Fruit fly (Drosophila melanogaster) whole organism, prepupa: Measurements from ENCODE around the gene CG8001.

Source experiments
- Blimp-1 ChIP-seq: fragments of 200-800 bp; sonication (Bioruptor generic); optimal IDR thresholded peaks from 3 replicates; lab custom pipeline; 2017; ENCODE audit warnings: missing biosample characterization, missing genetic modification characterization, mild to moderate bottlenecking, moderate library complexity, missing genetic modification reagents
- CG10631 ChIP-seq: fragments of 200-800 bp; sonication (Bioruptor generic); optimal IDR thresholded peaks from 2 replicates; lab custom pipeline; 2016; ENCODE audit warnings: missing biosample characterization, missing genetic modification characterization
- CG10669 ChIP-seq: fragments of 200-800 bp; sonication (Bioruptor generic); optimal IDR thresholded peaks from 3 replicates; lab custom pipeline; 2018; ENCODE audit warnings: missing biosample characterization, mild to moderate bottlenecking, missing genetic modification characterization, moderate library complexity
- CG11294 ChIP-seq: fragments of 200-800 bp; sonication (Bioruptor generic); IDR thresholded peaks from 2 replicates; pipeline ENCODE4 v1.3.6; 2022; ENCODE audit warnings: missing biosample characterization, missing genetic modification characterization
- CG11902 ChIP-seq: fragments of 200-800 bp; sonication (Bioruptor generic); optimal IDR thresholded peaks from 3 replicates; lab custom pipeline; 2016; ENCODE audit warnings: missing biosample characterization, missing genetic modification characterization
- CG1621 ChIP-seq: fragments of 200-800 bp; sonication (Bioruptor generic); optimal IDR thresholded peaks from 3 replicates; lab custom pipeline; 2018; ENCODE audit warnings: missing biosample characterization, mild to moderate bottlenecking, missing genetic modification characterization
- CG16779 ChIP-seq: fragments of 200-800 bp; sonication (Bioruptor generic); optimal IDR thresholded peaks from 3 replicates; lab custom pipeline; 2017; ENCODE audit warnings: missing biosample characterization, mild to moderate bottlenecking, missing genetic modification characterization
- CG31627 ChIP-seq: fragments of 200-800 bp; sonication (Bioruptor generic); optimal IDR thresholded peaks from 3 replicates; lab custom pipeline; 2016; ENCODE audit warnings: missing biosample characterization, missing genetic modification characterization
- CG32006 ChIP-seq: fragments of 200-800 bp; sonication (Bioruptor generic); optimal IDR thresholded peaks from 3 replicates; lab custom pipeline; 2017; ENCODE audit warnings: missing biosample characterization, mild to moderate bottlenecking, missing genetic modification characterization
- CG34406 ChIP-seq: fragments of 200-800 bp; sonication (Bioruptor generic); optimal IDR thresholded peaks from 3 replicates; lab custom pipeline; 2016; ENCODE audit warnings: missing biosample characterization, missing genetic modification characterization
- CG4318 ChIP-seq: fragments of 200-800 bp; sonication (Bioruptor generic); optimal IDR thresholded peaks from 3 replicates; lab custom pipeline; 2017; ENCODE audit warnings: missing biosample characterization, mild to moderate bottlenecking, missing genetic modification characterization
- CG6163 ChIP-seq: fragments of 200-800 bp; sonication (Bioruptor generic); IDR thresholded peaks from 3 replicates; pipeline ENCODE4 v1.3.6; 2022; ENCODE audit warnings: missing biosample characterization, missing genetic modification characterization
- CG6276 ChIP-seq: fragments of 200-800 bp; sonication (Bioruptor generic); optimal IDR thresholded peaks from 2 replicates; lab custom pipeline; 2017; ENCODE audit warnings: missing biosample characterization, mild to moderate bottlenecking, missing genetic modification characterization
- CG6808 ChIP-seq: fragments of 200-800 bp; sonication (Bioruptor generic); optimal IDR thresholded peaks from 3 replicates; lab custom pipeline; 2017; ENCODE audit warnings: missing biosample characterization, missing genetic modification characterization, mild to moderate bottlenecking, moderate library complexity, missing genetic modification reagents
- CG6854 ChIP-seq: fragments of 200-800 bp; sonication (Bioruptor generic); optimal IDR thresholded peaks from 2 replicates; lab custom pipeline; 2017; ENCODE audit warnings: missing biosample characterization, mild to moderate bottlenecking, missing genetic modification characterization
- CG7368 ChIP-seq: fragments of 200-800 bp; sonication (Bioruptor generic); optimal IDR thresholded peaks from 3 replicates; lab custom pipeline; 2016; ENCODE audit warnings: missing biosample characterization, missing genetic modification characterization
- CG8119 ChIP-seq: fragments of 200-800 bp; sonication (Bioruptor generic); IDR thresholded peaks from 3 replicates; pipeline ENCODE4 v1.3.6; 2022; ENCODE audit warnings: missing biosample characterization, missing genetic modification characterization
- CG8319 ChIP-seq: fragments of 200-800 bp; sonication (Bioruptor generic); optimal IDR thresholded peaks from 3 replicates; lab custom pipeline; 2016; ENCODE audit warnings: missing biosample characterization, missing genetic modification characterization
- CG8632 ChIP-seq: fragments of 200-800 bp; sonication (Bioruptor generic); optimal IDR thresholded peaks from 3 replicates; lab custom pipeline; 2016; ENCODE audit warnings: missing biosample characterization, missing genetic modification characterization
- CG9139 ChIP-seq: fragments of 200-800 bp; sonication (Bioruptor generic); optimal IDR thresholded peaks from 3 replicates; lab custom pipeline; 2017; ENCODE audit warnings: missing biosample characterization, mild to moderate bottlenecking, missing genetic modification characterization
- Eip75B ChIP-seq: fragments of 200-800 bp; sonication (Bioruptor generic); optimal IDR thresholded peaks from 3 replicates; lab custom pipeline; 2016; ENCODE audit warnings: missing biosample characterization, missing genetic modification characterization
- Eip78C ChIP-seq: fragments of 200-800 bp; sonication (Bioruptor generic); peaks from one replicate; lab custom pipeline; 2016; ENCODE audit warnings: missing biosample characterization, missing genetic modification characterization
- Eip93F ChIP-seq: fragments of 200-800 bp; sonication (Bioruptor generic); optimal IDR thresholded peaks from 2 replicates; lab custom pipeline; 2016; ENCODE audit warnings: missing biosample characterization, mild to moderate bottlenecking, missing genetic modification characterization
- Ets21C ChIP-seq: fragments of 200-800 bp; sonication (Bioruptor generic); optimal IDR thresholded peaks from 3 replicates; lab custom pipeline; 2016; ENCODE audit warnings: missing biosample characterization, missing genetic modification characterization
- Ets96B ChIP-seq: fragments of 200-800 bp; optimal IDR thresholded peaks from 2 replicates; lab custom pipeline; 2019; ENCODE audit warnings: missing biosample characterization, mild to moderate bottlenecking, missing genetic modification characterization, moderate library complexity
- Gug ChIP-seq: fragments of 200-800 bp; sonication (Bioruptor generic); IDR thresholded peaks from 2 replicates; pipeline ENCODE4 v1.3.6; 2022; ENCODE audit warnings: missing biosample characterization, missing genetic modification characterization
- Hr38 ChIP-seq: sonication (Bioruptor generic); optimal IDR thresholded peaks from 2 replicates; lab custom pipeline; 2016; ENCODE audit warnings: missing biosample characterization, missing genetic modification characterization
- Hr4 ChIP-seq: fragments of 200-800 bp; sonication (Bioruptor generic); optimal IDR thresholded peaks from 3 replicates; lab custom pipeline; 2016; ENCODE audit warnings: missing biosample characterization, missing genetic modification characterization
- Lpt ChIP-seq: fragments of 200-800 bp; sonication (Bioruptor generic); optimal IDR thresholded peaks from 3 replicates; lab custom pipeline; 2016; ENCODE audit warnings: missing biosample characterization, missing genetic modification characterization
- Met ChIP-seq: fragments of 200-800 bp; sonication (Bioruptor generic); optimal IDR thresholded peaks from 3 replicates; lab custom pipeline; 2016; ENCODE audit warnings: missing biosample characterization, missing genetic modification characterization
- Sox102F ChIP-seq: fragments of 200-800 bp; sonication (Bioruptor generic); optimal IDR thresholded peaks from 2 replicates; lab custom pipeline; 2016; ENCODE audit warnings: missing biosample characterization, mild to moderate bottlenecking, missing genetic modification characterization
- Sox15 ChIP-seq: fragments of 200-800 bp; sonication (Bioruptor generic); optimal IDR thresholded peaks from 3 replicates; lab custom pipeline; 2016; ENCODE audit warnings: missing biosample characterization, missing genetic modification characterization
- achi ChIP-seq: fragments of 200-800 bp; sonication (Bioruptor generic); optimal IDR thresholded peaks from 3 replicates; lab custom pipeline; 2016; ENCODE audit warnings: missing biosample characterization, missing genetic modification characterization
- acj6 ChIP-seq: fragments of 200-800 bp; sonication (Bioruptor generic); optimal IDR thresholded peaks from 3 replicates; lab custom pipeline; 2016; ENCODE audit warnings: missing biosample characterization, missing genetic modification characterization
- cyc ChIP-seq: fragments of 200-800 bp; sonication (Bioruptor generic); optimal IDR thresholded peaks from 3 replicates; lab custom pipeline; 2016; ENCODE audit warnings: missing biosample characterization, missing genetic modification characterization
- dac ChIP-seq: fragments of 200-800 bp; sonication (Bioruptor generic); optimal IDR thresholded peaks from 2 replicates; lab custom pipeline; 2017; ENCODE audit warnings: missing biosample characterization, mild to moderate bottlenecking, missing genetic modification characterization
- dsx ChIP-seq: fragments of 200-800 bp; optimal IDR thresholded peaks from 3 replicates; lab custom pipeline; 2019; ENCODE audit warnings: missing biosample characterization, mild to moderate bottlenecking, missing genetic modification characterization, moderate library complexity; ENCODE audit not compliant: poor library complexity, severe bottlenecking
- eg ChIP-seq: fragments of 200-800 bp; sonication (Bioruptor generic); IDR thresholded peaks from 3 replicates; pipeline ENCODE4 v1.3.6; 2022; ENCODE audit warnings: missing biosample characterization, missing genetic modification characterization
- fd59A ChIP-seq: fragments of 200-800 bp; sonication (Bioruptor generic); optimal IDR thresholded peaks from 2 replicates; lab custom pipeline; 2017; ENCODE audit warnings: missing biosample characterization, mild to moderate bottlenecking, missing genetic modification characterization, missing genetic modification reagents
- fd85E ChIP-seq: fragments of 200-800 bp; sonication (Bioruptor generic); optimal IDR thresholded peaks from 3 replicates; lab custom pipeline; 2016; ENCODE audit warnings: missing biosample characterization, missing genetic modification characterization
- fkh ChIP-seq: fragments of 200-800 bp; sonication (Bioruptor generic); optimal IDR thresholded peaks from 3 replicates; lab custom pipeline; 2017; ENCODE audit warnings: missing biosample characterization, mild to moderate bottlenecking, missing genetic modification characterization, moderate library complexity
- lz ChIP-seq: fragments of 200-800 bp; sonication (Bioruptor generic); optimal IDR thresholded peaks from 3 replicates; lab custom pipeline; 2016; ENCODE audit warnings: missing biosample characterization, missing genetic modification characterization
- net ChIP-seq: fragments of 200-800 bp; sonication (Bioruptor generic); optimal IDR thresholded peaks from 3 replicates; lab custom pipeline; 2016; ENCODE audit warnings: missing biosample characterization, missing genetic modification characterization
- pdm3 ChIP-seq: fragments of 200-800 bp; sonication (Bioruptor generic); optimal IDR thresholded peaks from 3 replicates; lab custom pipeline; 2016; ENCODE audit warnings: missing biosample characterization, missing genetic modification characterization
- salr ChIP-seq, 2 experiments: fragments of 200-800 bp; sonication (Bioruptor generic); optimal IDR thresholded peaks; 3 replicates each; lab custom pipeline; 2016 to 2018; ENCODE audit warnings: missing biosample characterization in 2 of 2, missing genetic modification characterization in 2 of 2, mild to moderate bottlenecking in 1 of 2
- ss ChIP-seq, 2 experiments: fragments of 200-800 bp; sonication (Bioruptor generic); optimal IDR thresholded peaks; 2 replicates in 1 of 2; 3 replicates in 1 of 2; lab custom pipeline; 2017 to 2018; ENCODE audit warnings: mild to moderate bottlenecking in 2 of 2, missing biosample characterization in 2 of 2, missing genetic modification characterization in 2 of 2, moderate library complexity in 1 of 2
- svp ChIP-seq: fragments of 200-800 bp; sonication (Bioruptor generic); peaks from one replicate; lab custom pipeline; 2016; ENCODE audit warnings: missing biosample characterization, missing genetic modification characterization
- topi ChIP-seq: fragments of 200-800 bp; sonication (Bioruptor generic); optimal IDR thresholded peaks from 3 replicates; lab custom pipeline; 2016; ENCODE audit warnings: missing biosample characterization, missing genetic modification characterization
- vri ChIP-seq: fragments of 200-800 bp; sonication (Bioruptor generic); optimal IDR thresholded peaks from 3 replicates; lab custom pipeline; 2016; ENCODE audit warnings: missing biosample characterization, mild to moderate bottlenecking, missing genetic modification characterization

CG8001 gene

dm6 chr3L:1730160-1730595 is 25.8 kb upstream of the CG8001 start (continued):
- no peak for TF ChIP-seq Hr38 (GFP tag; lab: Kevin White, UChicago)
- TF ChIP-seq CG8119 (GFP tag; lab: Robert Waterston, UW) = no peak
- no peak for TF ChIP-seq svp (GFP tag; lab: Kevin White, UChicago)
- TF ChIP-seq CG10631 (GFP tag; lab: Kevin White, UChicago) = no peak
- no peak for TF ChIP-seq Gug (GFP tag; lab: Robert Waterston, UW)
- no peak for TF ChIP-seq salr (GFP tag; optimal IDR thresholded peaks at IDR 0.05; lab: Kevin White, UChicago)
- no peak for TF ChIP-seq CG11902 (GFP tag; lab: Kevin White, UChicago)
- no peak for TF ChIP-seq CG9139 (GFP tag; lab: Kevin White, UChicago)
- peak in 1 of 2 experiments; percentile 61 for TF ChIP-seq ss (GFP tag; optimal IDR thresholded peaks at IDR 0.05; lab: Kevin White, UChicago)
- peak; percentile 25 for TF ChIP-seq Eip78C (GFP tag; lab: Kevin White, UChicago)
- TF ChIP-seq cyc (GFP tag; lab: Kevin White, UChicago) = no peak
- no peak for TF ChIP-seq CG16779 (tag; lab: Kevin White, UChicago)
- TF ChIP-seq dsx (GFP tag; lab: Kevin White, UChicago) = peak; percentile 33
- TF ChIP-seq CG6808 = peak; percentile 16
- no peak for TF ChIP-seq net (GFP tag; lab: Kevin White, UChicago)
- no peak for TF ChIP-seq fkh (GFP tag; lab: Kevin White, UChicago)
- no peak for TF ChIP-seq Ets96B (tag; lab: Kevin White, UChicago)
- no peak for TF ChIP-seq eg (GFP tag; lab: Robert Waterston, UW)

dm6 chr3L:1730873-1731272 is 25.1 kb upstream of the CG8001 start, which contains the start of gene drpr:
Gene drpr, minus strand, starts transcription at chr3L:1731107.
- TF ChIP-seq vri (GFP tag; lab: Kevin White, UChicago) = peak; percentile 24
- no peak for TF ChIP-seq fd59A (GFP tag; lab: Kevin White, UChicago)
- TF ChIP-seq pdm3 (GFP tag; lab: Kevin White, UChicago) = no peak
- TF ChIP-seq Lpt = no peak
- TF ChIP-seq CG6854 = peak; percentile 47
- no peak for TF ChIP-seq cyc (GFP tag; lab: Kevin White, UChicago)
- no peak for TF ChIP-seq Eip93F (GFP tag; lab: Kevin White, UChicago)
- peak; percentile 72 for TF ChIP-seq svp (GFP tag; lab: Kevin White, UChicago)
- TF ChIP-seq net (GFP tag; lab: Kevin White, UChicago) = peak; percentile 22
- no peak for TF ChIP-seq CG8319 (GFP tag; lab: Kevin White, UChicago)
- TF ChIP-seq Ets96B (tag; lab: Kevin White, UChicago) = peak; percentile 16
- no peak for TF ChIP-seq acj6
- no peak for TF ChIP-seq CG6276 (GFP tag; lab: Kevin White, UChicago)
- TF ChIP-seq CG6163 (GFP tag; lab: Robert Waterston, UW) = peak; percentile 57; the same call in 2 of the 3 replicates
- TF ChIP-seq CG7368 (GFP tag; lab: Kevin White, UChicago) = no peak
- TF ChIP-seq CG9139 (GFP tag; lab: Kevin White, UChicago) = peak; percentile 30
- TF ChIP-seq CG32006 (GFP tag; lab: Kevin White, UChicago) = no peak
- peak; percentile 39; the same call in 1 of the 3 replicates for TF ChIP-seq eg (GFP tag; lab: Robert Waterston, UW)
- no peak for TF ChIP-seq fd85E (GFP tag; lab: Kevin White, UChicago)
- no peak for TF ChIP-seq CG4318 (GFP tag; lab: Kevin White, UChicago)
- TF ChIP-seq dac (GFP tag; lab: Kevin White, UChicago) = no peak
- TF ChIP-seq ss (GFP tag; optimal IDR thresholded peaks at IDR 0.05; lab: Kevin White, UChicago) = peak in 1 of 2 experiments; percentile 15
- peak; percentile 24 for TF ChIP-seq Met (GFP tag; lab: Kevin White, UChicago)
- peak; percentile 1 for TF ChIP-seq CG16779 (tag; lab: Kevin White, UChicago)
- TF ChIP-seq Ets21C = no peak
- no peak for TF ChIP-seq achi (GFP tag; lab: Kevin White, UChicago)
- TF ChIP-seq CG10669 (GFP tag; lab: Kevin White, UChicago) = no peak
- no peak for TF ChIP-seq Hr4 (GFP tag; lab: Kevin White, UChicago)
- TF ChIP-seq Eip75B (GFP tag; lab: Kevin White, UChicago) = peak; percentile 36
- no peak for TF ChIP-seq Sox15 (GFP tag; lab: Kevin White, UChicago)
- peak; percentile 37 for TF ChIP-seq dsx (GFP tag; lab: Kevin White, UChicago)
- TF ChIP-seq topi (GFP tag; lab: Kevin White, UChicago) = peak; percentile 47
- no peak for TF ChIP-seq CG34406 (GFP tag; lab: Kevin White, UChicago)
- TF ChIP-seq CG8632 (GFP tag; lab: Kevin White, UChicago) = no peak
- peak; percentile 31 for TF ChIP-seq lz (GFP tag; lab: Kevin White, UChicago)
- peak; percentile 20 for TF ChIP-seq CG1621
- peak; percentile 58 for TF ChIP-seq Sox102F (GFP tag; lab: Kevin White, UChicago)
- TF ChIP-seq CG11294 (GFP tag; lab: Robert Waterston, UW) = no peak
- TF ChIP-seq CG31627 (GFP tag; lab: Kevin White, UChicago) = no peak
- TF ChIP-seq CG10631 (GFP tag; lab: Kevin White, UChicago) = no peak
- TF ChIP-seq Blimp-1 (GFP tag; lab: Kevin White, UChicago) = no peak
